Fruit fly (Drosophila melanogaster) whole organism, embryonic: ENCODE results near the gene Polr3A.

ENCODE experiments used
- MESR4 ChIP-seq: fragments of 200-800 bp; sonication (Bioruptor generic); optimal IDR thresholded peaks from 2 replicates; lab custom pipeline; 2018; ENCODE audit warnings: missing biosample characterization, mild to moderate bottlenecking, missing genetic modification characterization, moderate library complexity
- rib ChIP-seq: fragments of 200-800 bp; sonication (Bioruptor generic); IDR thresholded peaks from 2 replicates; pipeline ENCODE4 v1.3.6; 2022; ENCODE audit warnings: missing biosample characterization, missing genetic modification characterization

dm6 chrX:15760447-15761297 lies 2.1 kb upstream of the Polr3A start, which contains the start of the genes Graf and mRpL3:
- TF ChIP-seq MESR4 (GFP tag; lab: Kevin White, UChicago) (peak; percentile 45), rib (GFP tag; lab: Robert Waterston, UW) (no peak)
